Fruit fly (Drosophila melanogaster): Measurements from ENCODE around the gene TrpRS-m.

dm6 chr3L:17820093-17820492, 29.4 kb upstream of the TrpRS-m start, which contains the start of gene Ir75b:
- TF ChIP-seq bcd (GFP tag; optimal IDR thresholded peaks at IDR 0.05) (no peak), sens-2 (GFP tag; IDR thresholded peaks at IDR 0.05) (no peak), Dfd (GFP tag; optimal IDR thresholded peaks at IDR 0.05) (no peak), CG6791 (GFP tag; IDR thresholded peaks at IDR 0.05; ENCODE audit: partially characterized antibody) (no peak), Rx (GFP tag; IDR thresholded peaks at IDR 0.05) (no peak), row (GFP tag; IDR thresholded peaks at IDR 0.05) (no peak), CG12236 (GFP tag; optimal IDR thresholded peaks at IDR 0.05) (no peak), Max (GFP tag; optimal IDR thresholded peaks at IDR 0.05) (no peak), Dp (GFP tag; optimal IDR thresholded peaks at IDR 0.05) (no peak), CG42726 (GFP tag; IDR thresholded peaks at IDR 0.05; ENCODE audit: partially characterized antibody) (no peak), CG15696 (tag; optimal IDR thresholded peaks at IDR 0.05) (no peak)
